Worm (Caenorhabditis elegans): ENCODE results near the gene ZC190.8.

ZC190.8 gene

ce11 chrV:8687707-8688106 is at the start of gene ZC190.8:
TSS of gene ZC190.8 (minus strand) at chrV:8687807.
- TF ChIP-seq aha-1 (tag): peak; percentile 23
- no peak for TF ChIP-seq nhr-48 (tag; optimal IDR thresholded peaks at IDR 0.05)

- TF ChIP-seq lsy-2 (tag; optimal IDR thresholded peaks at IDR 0.05): no peak
- TF ChIP-seq egl-43 (GFP tag; IDR thresholded peaks at IDR 0.05): no peak
Measured at ce11 chrV:8736369-8736768, 48.8 kb upstream of the ZC190.8 start, which contains the start of gene ZC196.3. TSS of gene ZC196.3 (plus strand) at chrV:8736669.

ce11 chrV:8732934-8733333 is 45.3 kb upstream of the ZC190.8 start, which contains the start of gene ZC196.4:
TSS of gene ZC196.4 (plus strand) at chrV:8733106.
- TF ChIP-seq nhr-76 (tag; optimal IDR thresholded peaks at IDR 0.05): no peak
- no peak for TF ChIP-seq ceh-32 (tag; optimal IDR thresholded peaks at IDR 0.05; ENCODE audit: poor library complexity)
- no peak for TF ChIP-seq hlh-11 (tag; optimal IDR thresholded peaks at IDR 0.05)
- no peak for TF ChIP-seq dmd-6 (GFP tag; IDR thresholded peaks at IDR 0.05)
- no peak for TF ChIP-seq fkh-10 (GFP tag; optimal IDR thresholded peaks at IDR 0.05)
- no peak for TF ChIP-seq ces-1 (GFP tag; optimal IDR thresholded peaks at IDR 0.05)
- TF ChIP-seq duxl-1 (tag; optimal IDR thresholded peaks at IDR 0.05; ENCODE audit: poor library complexity): no peak
- no peak for TF ChIP-seq ZK546.5 (tag; optimal IDR thresholded peaks at IDR 0.05)
- no peak for TF ChIP-seq lin-15B (tag; optimal IDR thresholded peaks at IDR 0.05)
- no peak for TF ChIP-seq daf-12 (tag; optimal IDR thresholded peaks at IDR 0.05)
- TF ChIP-seq pqm-1 (tag; optimal IDR thresholded peaks at IDR 0.05): peak; percentile 76
- TF ChIP-seq dpl-1 (GFP tag; optimal IDR thresholded peaks at IDR 0.05): no peak
- no peak for TF ChIP-seq egl-27 (tag; optimal IDR thresholded peaks at IDR 0.05)
- peak; percentile 39 for TF ChIP-seq dve-1 (tag; optimal IDR thresholded peaks at IDR 0.05; ENCODE audit: insufficient read depth)
- TF ChIP-seq mdl-1 (tag; optimal IDR thresholded peaks at IDR 0.05): no peak
- peak; percentile 16 for TF ChIP-seq nhr-28 (tag; optimal IDR thresholded peaks at IDR 0.05)
- TF ChIP-seq daf-16 (GFP tag; optimal IDR thresholded peaks at IDR 0.05): no peak
- peak; percentile 74 for TF ChIP-seq daf-16 (tag; optimal IDR thresholded peaks at IDR 0.05)
- no peak for TF ChIP-seq hif-1 (tag; optimal IDR thresholded peaks at IDR 0.05)
- TF ChIP-seq lsy-2 (tag; optimal IDR thresholded peaks at IDR 0.05): no peak
- TF ChIP-seq madf-9 (GFP tag; conservative IDR thresholded peaks at IDR 0.05): no peak
- TF ChIP-seq ceh-28 (tag; optimal IDR thresholded peaks at IDR 0.05): no peak

- TF ChIP-seq zag-1 (tag; optimal IDR thresholded peaks at IDR 0.05) (no peak), lin-13 (GFP tag; optimal IDR thresholded peaks at IDR 0.05) (no peak), dve-1 (tag; optimal IDR thresholded peaks at IDR 0.05; ENCODE audit: insufficient read depth) (peak; percentile 27), pha-4 (GFP tag; IDR thresholded peaks at IDR 0.05) (no peak), pha-4 (tag; optimal IDR thresholded peaks at IDR 0.05) (no peak), Y5F2A.4 (GFP tag; optimal IDR thresholded peaks at IDR 0.05) (no peak), mdl-1 (tag; optimal IDR thresholded peaks at IDR 0.05) (no peak), nhr-42 (GFP tag; IDR thresholded peaks at IDR 0.05) (no peak), lin-1 (GFP tag; IDR thresholded peaks at IDR 0.05) (no peak), nhr-111 (GFP tag; optimal IDR thresholded peaks at IDR 0.05) (no peak), ztf-11 (tag; optimal IDR thresholded peaks at IDR 0.05) (no peak), nhr-11 (tag; optimal IDR thresholded peaks at IDR 0.05) (no peak), nhr-28 (tag; optimal IDR thresholded peaks at IDR 0.05) (peak; percentile 3), daf-16 (GFP tag; optimal IDR thresholded peaks at IDR 0.05) (no peak), daf-16 (tag; optimal IDR thresholded peaks at IDR 0.05) (peak; percentile 64), lin-39 (tag; optimal IDR thresholded peaks at IDR 0.05) (no peak), Y105C5A.15 (GFP tag; IDR thresholded peaks at IDR 0.05) (no peak), pqm-1 (tag; optimal IDR thresholded peaks at IDR 0.05) (peak; percentile 41)
Measured at ce11 chrV:8730991-8731390, 43.4 kb upstream of the ZC190.8 start.
